Worm (Caenorhabditis elegans) whole organism, midembryonic: ENCODE measurements around the gene F44B9.2.

Experiments used
- med-1 ChIP-seq: sonication (generic microtip); optimal IDR thresholded peaks from 2 replicates; lab custom pipeline; 2017; ENCODE audit warnings: missing genetic modification characterization, mild to moderate bottlenecking, missing compliant biosample characterization, antibody characterized with exemption, missing genetic modification reagents; ENCODE audit not compliant: insufficient read depth
- tab-1 ChIP-seq: fragments of 200-800 bp; sonication (Bioruptor generic); IDR thresholded peaks from 2 replicates; pipeline ENCODE4 v1.3.6; 2022; ENCODE audit warnings: missing genetic modification characterization, missing compliant biosample characterization

ce11 chrIII:8045734-8046133 lies 23.5 kb downstream of the F44B9.2 start, which contains the start of gene K12H4.3:
- TF ChIP-seq med-1 (GFP tag; lab: Kevin White, UChicago) = no peak
- no peak for TF ChIP-seq tab-1
